Worm (Caenorhabditis elegans) whole organism, L4 larva: ENCODE data around the gene srw-85.

Source experiments
- D1046.2 ChIP-seq: fragments of 200-800 bp; sonication (Bioruptor generic); IDR thresholded peaks from 2 replicates; pipeline ENCODE4 v1.3.6; 2022; ENCODE audit warnings: missing genetic modification characterization, missing compliant biosample characterization
- F26F4.8 ChIP-seq: fragments of 200-800 bp; sonication (Bioruptor generic); conservative IDR thresholded peaks from 2 replicates; pipeline ENCODE4 v1.3.6; 2022; ENCODE audit warnings: missing genetic modification characterization, missing compliant biosample characterization
- Y48G9A.11 ChIP-seq: fragments of 200-800 bp; sonication (Bioruptor generic); IDR thresholded peaks from 2 replicates; pipeline ENCODE4 v1.3.6; 2022; ENCODE audit warnings: missing genetic modification reagents, missing genetic modification characterization, missing compliant biosample characterization
- aha-1 ChIP-seq: fragments of 150-350 bp; peaks from one replicate; lab custom pipeline; 2014; ENCODE audit warnings: missing biosample characterization, missing genetic modification characterization
- aly-2 ChIP-seq: sonication (generic microtip); optimal IDR thresholded peaks from 2 replicates; lab custom pipeline; 2018; ENCODE audit warnings: missing biosample characterization, missing genetic modification characterization
- ceh-20 ChIP-seq: fragments of 200-800 bp; sonication (Bioruptor generic); IDR thresholded peaks from 2 replicates; pipeline ENCODE4 v1.3.6; 2022; ENCODE audit warnings: missing genetic modification reagents, missing genetic modification characterization, missing compliant biosample characterization
- ceh-82 ChIP-seq: sonication (generic microtip); optimal IDR thresholded peaks from 2 replicates; lab custom pipeline; 2017; ENCODE audit warnings: missing biosample characterization, missing genetic modification characterization
- ces-1 ChIP-seq: fragments of 150-350 bp; sonication (generic microtip); optimal IDR thresholded peaks from 4 replicates; lab custom pipeline; 2014; ENCODE audit warnings: missing biosample characterization, missing genetic modification reagents, missing genetic modification characterization
- daf-12 ChIP-seq: fragments of 150-350 bp; optimal IDR thresholded peaks from 2 replicates; lab custom pipeline; 2014; ENCODE audit warnings: missing biosample characterization, missing genetic modification reagents, missing genetic modification characterization
- daf-16 ChIP-seq, 3 experiments: sonication (generic microtip); optimal IDR thresholded peaks; 2 replicates each; lab custom pipeline; 2016 to 2017; ENCODE audit warnings: missing genetic modification characterization in 3 of 3, missing genetic modification reagents in 3 of 3, mild to moderate bottlenecking in 2 of 3, missing compliant biosample characterization in 2 of 3, missing biosample characterization in 1 of 3, moderate library complexity in 1 of 3
- dmd-6 ChIP-seq: fragments of 200-800 bp; sonication (Bioruptor generic); IDR thresholded peaks from 2 replicates; pipeline ENCODE4 v1.3.6; 2022; ENCODE audit warnings: missing genetic modification reagents, missing genetic modification characterization, missing compliant biosample characterization
- dpl-1 ChIP-seq: fragments of 150-350 bp; optimal IDR thresholded peaks from 2 replicates; lab custom pipeline; 2014; ENCODE audit warnings: missing biosample characterization, missing genetic modification reagents, missing genetic modification characterization
- duxl-1 ChIP-seq: sonication (generic microtip); optimal IDR thresholded peaks from 2 replicates; lab custom pipeline; 2016; ENCODE audit warnings: mild to moderate bottlenecking, missing genetic modification characterization, moderate library complexity, missing compliant biosample characterization; ENCODE audit not compliant: poor library complexity
- dve-1 ChIP-seq: sonication (generic microtip); optimal IDR thresholded peaks from 2 replicates; lab custom pipeline; 2017; ENCODE audit warnings: antibody characterized with exemption, mild to moderate bottlenecking, missing genetic modification characterization, missing compliant biosample characterization; ENCODE audit not compliant: insufficient read depth
- hlh-11 ChIP-seq: fragments of 200-800 bp; sonication (Bioruptor generic); optimal IDR thresholded peaks from 2 replicates; lab custom pipeline; 2018; ENCODE audit warnings: mild to moderate bottlenecking, missing genetic modification characterization, missing compliant biosample characterization
- hlh-30 ChIP-seq: sonication (generic microtip); optimal IDR thresholded peaks from 2 replicates; lab custom pipeline; 2017; ENCODE audit warnings: antibody characterized with exemption, mild to moderate bottlenecking, missing genetic modification characterization, missing compliant biosample characterization; ENCODE audit not compliant: insufficient read depth
- lim-7 ChIP-seq: fragments of 200-800 bp; sonication (Bioruptor generic); IDR thresholded peaks from 2 replicates; pipeline ENCODE4 v1.3.6; 2022; ENCODE audit warnings: missing genetic modification characterization, missing compliant biosample characterization
- lin-13 ChIP-seq: fragments of 150-350 bp; optimal IDR thresholded peaks from 2 replicates; lab custom pipeline; 2014; ENCODE audit warnings: missing biosample characterization, missing genetic modification reagents, missing genetic modification characterization
- lir-3 ChIP-seq: sonication (generic microtip); optimal IDR thresholded peaks from 2 replicates; lab custom pipeline; 2016; ENCODE audit warnings: mild to moderate bottlenecking, missing genetic modification characterization, missing compliant biosample characterization
- lsy-2 ChIP-seq, 2 experiments: fragments of 150-350 bp in 1 of 2; sonication (generic microtip) in 1 of 2; optimal IDR thresholded peaks; 2 replicates each; lab custom pipeline; 2014 to 2017; ENCODE audit warnings: missing biosample characterization in 2 of 2, missing genetic modification characterization in 2 of 2
- mxl-3 ChIP-seq: fragments of 200-800 bp; sonication (Bioruptor generic); optimal IDR thresholded peaks from 2 replicates; lab custom pipeline; 2018; ENCODE audit warnings: mild to moderate bottlenecking, missing genetic modification characterization, missing compliant biosample characterization
- nhr-102 ChIP-seq: sonication (generic microtip); optimal IDR thresholded peaks from 2 replicates; lab custom pipeline; 2016; ENCODE audit warnings: mild to moderate bottlenecking, missing genetic modification characterization, moderate library complexity, missing compliant biosample characterization
- nhr-11 ChIP-seq: fragments of 150-350 bp; optimal IDR thresholded peaks from 2 replicates; lab custom pipeline; 2014; ENCODE audit warnings: missing biosample characterization, missing genetic modification characterization
- nhr-28 ChIP-seq: fragments of 150-350 bp; optimal IDR thresholded peaks from 2 replicates; lab custom pipeline; 2014; ENCODE audit warnings: missing biosample characterization, missing genetic modification characterization
- nhr-41 ChIP-seq: fragments of 200-800 bp; sonication (Bioruptor generic); IDR thresholded peaks from 2 replicates; pipeline ENCODE4 v1.3.6; 2022; ENCODE audit warnings: missing genetic modification reagents, missing genetic modification characterization, missing compliant biosample characterization
- nhr-77 ChIP-seq: fragments of 150-350 bp; optimal IDR thresholded peaks from 2 replicates; lab custom pipeline; 2014; ENCODE audit warnings: missing biosample characterization, missing genetic modification characterization
- php-3 ChIP-seq: fragments of 200-800 bp; sonication (Bioruptor generic); IDR thresholded peaks from 2 replicates; pipeline ENCODE4 v1.3.6; 2022; ENCODE audit warnings: missing genetic modification reagents, missing genetic modification characterization, missing compliant biosample characterization
- pqm-1 ChIP-seq: sonication (generic microtip); optimal IDR thresholded peaks from 2 replicates; lab custom pipeline; 2017; ENCODE audit warnings: missing biosample characterization, missing genetic modification characterization
- sdz-12 ChIP-seq: fragments of 200-800 bp; sonication (Bioruptor generic); optimal IDR thresholded peaks from 2 replicates; lab custom pipeline; 2018; ENCODE audit warnings: mild to moderate bottlenecking, missing genetic modification characterization, missing compliant biosample characterization
- spr-3 ChIP-seq: fragments of 200-800 bp; sonication (Bioruptor generic); optimal IDR thresholded peaks from 2 replicates; lab custom pipeline; 2018; ENCODE audit warnings: mild to moderate bottlenecking, missing genetic modification characterization, missing compliant biosample characterization
- tra-1 ChIP-seq: fragments of 200-800 bp; sonication (Bioruptor generic); IDR thresholded peaks from 2 replicates; pipeline ENCODE4 v1.3.6; 2022; ENCODE audit warnings: missing genetic modification reagents, missing genetic modification characterization, missing compliant biosample characterization
- vab-7 ChIP-seq: fragments of 200-800 bp; sonication (Bioruptor generic); IDR thresholded peaks from 2 replicates; pipeline ENCODE4 v1.3.6; 2022; ENCODE audit warnings: missing genetic modification reagents, missing genetic modification characterization, missing compliant biosample characterization
- ztf-7 ChIP-seq: fragments of 150-350 bp; optimal IDR thresholded peaks from 2 replicates; lab custom pipeline; 2014; ENCODE audit warnings: missing biosample characterization, missing genetic modification characterization

The srw-85 gene

DNA sequence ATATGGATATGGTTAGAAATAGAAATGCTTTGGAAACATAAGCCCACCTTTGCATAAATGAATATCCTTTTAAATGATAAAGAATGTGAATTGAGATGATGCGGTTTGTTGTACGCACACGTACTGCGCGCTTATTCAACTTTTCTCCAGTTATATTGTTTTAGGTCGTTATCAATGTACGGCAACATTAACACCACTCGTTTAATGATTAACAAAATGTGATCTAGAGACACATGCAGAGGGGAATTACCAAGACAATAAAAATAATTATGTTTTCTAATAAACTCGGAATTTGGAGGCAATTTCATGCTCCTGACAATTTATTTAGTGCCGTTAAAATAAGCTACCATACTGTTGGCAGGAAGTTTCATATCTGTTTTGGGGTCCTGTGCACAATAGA lies 14.5 kb upstream of the srw-85 start, which contains the start of gene M04C3.1 (continued):
- TF ChIP-seq lsy-2 (tag; optimal IDR thresholded peaks at IDR 0.05; lab: Kevin White, UChicago) (peak in 1 of 2 experiments; percentile 5), nhr-28 (tag; lab: Kevin White, UChicago) (peak; percentile 49), vab-7 (GFP tag; lab: Robert Waterston, UW) (no peak), ztf-7 (no peak), nhr-41 (GFP tag; lab: Robert Waterston, UW) (no peak), daf-12 (no peak), nhr-11 (no peak), Y48G9A.11 (no peak), tra-1 (no peak), duxl-1 (tag; lab: Kevin White, UChicago) (no peak), nhr-77 (no peak), nhr-102 (tag; lab: Kevin White, UChicago) (no peak)

DNA sequence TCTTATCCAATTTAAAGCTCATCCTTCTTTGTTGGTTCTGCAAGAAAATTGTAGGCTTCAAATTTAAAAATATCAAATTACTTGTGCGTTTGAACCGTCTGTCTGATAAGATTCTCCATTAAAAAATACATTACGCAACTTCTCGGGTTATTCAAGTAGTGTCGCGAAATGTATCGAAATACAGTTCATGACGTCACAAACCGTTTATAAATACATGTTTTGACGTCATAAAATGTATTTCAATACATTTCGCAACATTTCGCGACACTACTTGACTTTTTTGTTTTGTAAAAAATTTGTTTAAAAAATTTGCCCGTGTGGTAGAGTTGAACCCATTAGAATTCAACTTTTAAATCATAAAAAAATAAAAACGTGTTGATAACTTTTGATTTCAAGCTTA lies 12.7 kb upstream of the srw-85 start:
- no peak for TF ChIP-seq daf-12
- TF ChIP-seq spr-3 (GFP tag; lab: Kevin White, UChicago), result no peak
- no peak for TF ChIP-seq hlh-30 (tag; lab: Kevin White, UChicago)
- no peak for TF ChIP-seq daf-16 (GFP tag; optimal IDR thresholded peaks at IDR 0.05; lab: Kevin White, UChicago)
- TF ChIP-seq daf-16 (tag; optimal IDR thresholded peaks at IDR 0.05; lab: Kevin White, UChicago), result peak; percentile 72
- TF ChIP-seq dve-1 (tag; lab: Kevin White, UChicago), result peak; percentile 27
- TF ChIP-seq nhr-28 (tag; lab: Kevin White, UChicago), result peak; percentile 34
- no peak for TF ChIP-seq dpl-1
- TF ChIP-seq nhr-41 (GFP tag; lab: Robert Waterston, UW), result no peak
- no peak for TF ChIP-seq sdz-12 (GFP tag; lab: Kevin White, UChicago)
- no peak for TF ChIP-seq lir-3
- no peak for TF ChIP-seq ceh-82
- TF ChIP-seq lsy-2 (tag; optimal IDR thresholded peaks at IDR 0.05; lab: Kevin White, UChicago), result peak in 1 of 2 experiments; percentile 4
- no peak for TF ChIP-seq aha-1 (tag; lab: Kevin White, UChicago)
- no peak for TF ChIP-seq D1046.2
- no peak for TF ChIP-seq ces-1

DNA sequence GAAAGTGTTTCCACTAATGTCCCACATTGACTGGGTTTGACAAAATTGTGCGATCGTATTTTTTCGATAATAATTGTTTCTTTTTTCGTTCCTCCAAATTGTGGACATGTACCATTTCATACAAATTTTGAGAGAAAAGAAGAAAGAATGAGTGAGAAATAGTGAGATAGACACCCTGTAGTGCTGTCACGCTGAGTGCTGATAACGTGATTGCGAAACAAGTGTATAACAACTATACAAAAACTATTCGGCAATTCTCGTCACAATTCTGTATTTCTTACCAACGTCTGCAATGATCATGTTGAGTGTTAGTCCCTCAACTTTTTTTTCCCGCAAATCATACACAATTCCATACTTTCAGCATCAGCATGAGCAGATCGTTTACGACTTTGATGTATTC lies 5.4 kb upstream of the srw-85 start, which contains the start of gene C25F9.14:
C25F9.14 (plus strand) TSS at position 178 of the 400 bp plus-strand sequence.
- peak; percentile 19 for TF ChIP-seq mxl-3
- no peak for TF ChIP-seq ztf-7
- TF ChIP-seq hlh-11 (tag; lab: Kevin White, UChicago), result peak; percentile 12
- no peak for TF ChIP-seq daf-16 (GFP tag; optimal IDR thresholded peaks at IDR 0.05; lab: Kevin White, UChicago)
- peak; percentile 17 for TF ChIP-seq daf-16 (tag; optimal IDR thresholded peaks at IDR 0.05; lab: Kevin White, UChicago)
- peak; percentile 59 for TF ChIP-seq nhr-28 (tag; lab: Kevin White, UChicago)
- peak; percentile 56 for TF ChIP-seq pqm-1 (tag; lab: Kevin White, UChicago)
- 0 out of 2 replicates have a peak, but pooled peaks have one; percentile 17 for TF ChIP-seq dmd-6 (GFP tag; lab: Robert Waterston, UW)
- TF ChIP-seq lim-7 (GFP tag; lab: Robert Waterston, UW), result no peak
- TF ChIP-seq hlh-30 (tag; lab: Kevin White, UChicago), result peak; percentile 20

DNA sequence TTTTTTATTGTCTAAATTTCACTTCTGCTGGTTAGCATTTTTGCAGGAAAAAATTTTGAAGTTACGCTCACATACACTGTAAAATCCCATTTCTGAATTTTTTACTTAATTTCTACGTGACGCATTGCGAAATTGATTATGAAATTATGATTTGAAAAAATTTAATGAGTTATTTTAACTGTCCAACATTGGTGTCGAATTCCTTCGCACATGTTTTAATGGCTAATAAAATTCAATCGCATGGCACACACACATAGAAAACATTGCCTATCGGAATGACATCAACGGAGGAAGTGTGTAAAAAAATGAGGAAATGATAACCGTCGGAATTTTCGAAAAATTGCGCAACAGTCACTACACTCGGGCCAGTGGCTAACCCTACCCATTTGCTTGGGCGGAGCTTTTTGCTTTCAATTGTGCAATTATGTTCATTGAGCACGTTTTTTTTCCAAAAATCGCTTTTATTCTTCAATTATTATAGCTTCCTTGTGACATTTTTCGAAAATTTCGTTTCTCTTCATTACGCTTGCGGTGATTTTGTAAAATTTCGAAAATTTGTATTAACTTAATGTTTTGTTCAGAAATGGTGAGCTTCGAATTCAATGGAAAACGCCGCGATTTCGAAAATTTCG lies 3.0 kb upstream of the srw-85 start, which contains the start of gene C25F9.16:
C25F9.16 (plus strand) TSS at position 582 of the 632 bp plus-strand sequence.
- TF ChIP-seq aly-2 (tag; lab: Kevin White, UChicago) (no peak), php-3 (peak; percentile 90), F26F4.8 (no peak), lin-13 (GFP tag; lab: Kevin White, UChicago) (no peak), pqm-1 (tag; lab: Kevin White, UChicago) (peak; percentile 42), aha-1 (tag; lab: Kevin White, UChicago) (peak; percentile 72), daf-16 (GFP tag; optimal IDR thresholded peaks at IDR 0.05; lab: Kevin White, UChicago) (no peak), daf-16 (tag; optimal IDR thresholded peaks at IDR 0.05; lab: Kevin White, UChicago) (peak; percentile 33), nhr-28 (tag; lab: Kevin White, UChicago) (peak; percentile 24), ceh-20 (0 out of 2 replicates have a peak, but pooled peaks have one; percentile 26)
